Fruit fly (Drosophila melanogaster): ENCODE results near the gene CG10469.

Gene CG10469

DNA sequence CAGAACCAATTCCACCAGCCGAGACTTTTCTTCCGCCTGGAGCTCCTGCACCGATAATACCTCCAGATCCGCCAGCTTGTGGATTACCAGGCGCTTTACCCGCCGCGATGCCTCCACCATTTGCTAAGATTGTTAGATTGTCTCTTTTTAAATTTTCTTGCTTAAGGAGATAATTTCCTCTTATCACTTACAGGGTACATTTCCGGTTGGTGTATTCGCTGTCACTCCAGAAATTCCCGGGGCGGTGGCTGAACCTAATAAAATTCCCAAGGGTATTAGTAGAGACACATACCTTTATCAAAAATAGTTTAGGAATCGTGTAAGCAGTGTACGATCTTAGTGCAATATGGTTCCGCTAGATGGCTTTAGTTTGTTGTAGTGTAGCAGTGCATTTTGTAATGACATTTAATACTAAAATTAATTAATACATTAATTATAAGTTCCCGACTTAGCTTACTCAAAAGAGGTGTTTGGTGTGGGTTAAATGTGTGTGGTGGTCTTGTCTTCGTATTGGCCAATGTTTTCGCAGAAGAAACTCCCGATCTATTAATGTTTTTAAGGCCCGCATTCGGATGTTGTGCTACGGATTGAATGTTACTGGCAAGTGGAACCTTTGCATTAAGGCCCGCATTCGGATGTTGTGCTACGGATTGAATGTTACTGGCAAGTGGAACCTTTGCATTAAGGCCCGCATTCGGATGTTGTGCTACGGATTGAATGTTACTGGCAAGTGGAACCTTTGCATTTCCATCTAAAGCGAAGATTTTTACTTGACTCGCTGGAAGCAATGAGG is 31.7 kb upstream of the CG10469 start (continued):
- TF ChIP-seq MTF-1 (GFP tag; optimal IDR thresholded peaks at IDR 0.05; ENCODE audit: borderline replicate concordance), result peak; percentile 94
- no peak for TF ChIP-seq zf30C (GFP tag; optimal IDR thresholded peaks at IDR 0.05)
- peak; percentile 3 for TF ChIP-seq Deaf1 (tag; optimal IDR thresholded peaks at IDR 0.05)
- TF ChIP-seq CG16815 (GFP tag; optimal IDR thresholded peaks at IDR 0.05), result peak; percentile 17
- TF ChIP-seq Six4 (GFP tag; optimal IDR thresholded peaks at IDR 0.05), result peak; percentile 46
- peak; percentile 5 for TF ChIP-seq dm (GFP tag; optimal IDR thresholded peaks at IDR 0.05)
- peak; percentile 81 for TF ChIP-seq ATbp (GFP tag; optimal IDR thresholded peaks at IDR 0.05)
- peak; percentile 54 for TF ChIP-seq salm (tag; optimal IDR thresholded peaks at IDR 0.05)
- peak; percentile 25 for TF ChIP-seq cwo (GFP tag; optimal IDR thresholded peaks at IDR 0.05)
- TF ChIP-seq ro (GFP tag; IDR thresholded peaks at IDR 0.05), result no peak
- TF ChIP-seq grn (GFP tag; optimal IDR thresholded peaks at IDR 0.05), result peak; percentile 50
- no peak for TF ChIP-seq CG14667 (GFP tag; IDR thresholded peaks at IDR 0.05)
- peak; percentile 59 for TF ChIP-seq CG8089 (GFP tag; optimal IDR thresholded peaks at IDR 0.05)
- TF ChIP-seq zen (tag; optimal IDR thresholded peaks at IDR 0.05), result peak; percentile 55
- TF ChIP-seq Opbp (GFP tag; IDR thresholded peaks at IDR 0.05; ENCODE audit: partially characterized antibody), result no peak
- no peak for TF ChIP-seq CG8924 (tag; optimal IDR thresholded peaks at IDR 0.05)
- TF ChIP-seq cg (GFP tag; optimal IDR thresholded peaks at IDR 0.05), result no peak
- TF ChIP-seq CG7556 (GFP tag; optimal IDR thresholded peaks at IDR 0.05), result peak; percentile 45
- TF ChIP-seq NfI (GFP tag; optimal IDR thresholded peaks at IDR 0.05), result peak; percentile 90
- TF ChIP-seq CG6854 (GFP tag; optimal IDR thresholded peaks at IDR 0.05), result peak; percentile 75
- no peak for TF ChIP-seq ato (GFP tag; IDR thresholded peaks at IDR 0.05; ENCODE audit: partially characterized antibody)
- TF ChIP-seq peb (GFP tag; IDR thresholded peaks at IDR 0.05), result peak; percentile 52; the same call in 1 of the 2 replicates
- TF ChIP-seq Fer3 (tag; optimal IDR thresholded peaks at IDR 0.05), result peak; percentile 75
- peak; percentile 90 for TF ChIP-seq CG6813 (GFP tag; optimal IDR thresholded peaks at IDR 0.05)
- TF ChIP-seq CG13624 (GFP tag; optimal IDR thresholded peaks at IDR 0.05), result peak; percentile 13
- TF ChIP-seq run (tag; optimal IDR thresholded peaks at IDR 0.05), result no peak
- TF ChIP-seq gce (GFP tag; IDR thresholded peaks at IDR 0.05), result peak; percentile 94
- no peak for TF ChIP-seq Dip2 (GFP tag; IDR thresholded peaks at IDR 0.05)
- TF ChIP-seq dmrt11E (tag; optimal IDR thresholded peaks at IDR 0.05), result peak; percentile 49
- TF ChIP-seq CG4282 (GFP tag; optimal IDR thresholded peaks at IDR 0.05), result no peak
- peak; percentile 91 for TF ChIP-seq Rfx (GFP tag; IDR thresholded peaks at IDR 0.05)
- no peak for TF ChIP-seq tup (GFP tag; optimal IDR thresholded peaks at IDR 0.05)
- TF ChIP-seq dmrt99B (tag; optimal IDR thresholded peaks at IDR 0.05), result peak; percentile 55
- peak; percentile 18 for TF ChIP-seq CG7928 (GFP tag; optimal IDR thresholded peaks at IDR 0.05)
- peak; percentile 79 for TF ChIP-seq NK7.1 (GFP tag; optimal IDR thresholded peaks at IDR 0.05)
- TF ChIP-seq CG17359 (tag; optimal IDR thresholded peaks at IDR 0.05), result peak; percentile 77
- peak; percentile 64 for TF ChIP-seq gsb (GFP tag; IDR thresholded peaks at IDR 0.05)
- no peak for TF ChIP-seq Drgx (GFP tag; IDR thresholded peaks at IDR 0.05)
- TF ChIP-seq CG9215 (GFP tag; IDR thresholded peaks at IDR 0.05), result peak; percentile 28; the same call in 1 of the 2 replicates
- TF ChIP-seq CG6683 (GFP tag; optimal IDR thresholded peaks at IDR 0.05), result peak; percentile 61
- TF ChIP-seq TFAM (GFP tag; optimal IDR thresholded peaks at IDR 0.05), result peak; percentile 56
- TF ChIP-seq Atf6 (GFP tag; IDR thresholded peaks at IDR 0.05), result peak; percentile 71
- TF ChIP-seq CG12104 (GFP tag; optimal IDR thresholded peaks at IDR 0.05), result peak; percentile 75
- peak; percentile 97 for TF ChIP-seq Med (GFP tag)
- peak; percentile 70 for TF ChIP-seq CG9817 (tag; optimal IDR thresholded peaks at IDR 0.05)
- peak; percentile 72 for TF ChIP-seq CG14441 (GFP tag; IDR thresholded peaks at IDR 0.05)
- no peak for TF ChIP-seq hbn (GFP tag; IDR thresholded peaks at IDR 0.05; ENCODE audit: partially characterized antibody)
- peak; percentile 59; the same call in 1 of the 2 replicates for TF ChIP-seq CG9932 (GFP tag; IDR thresholded peaks at IDR 0.05)
- TF ChIP-seq MBD-R2 (GFP tag; IDR thresholded peaks at IDR 0.05), result peak; percentile 45; the same call in 1 of the 2 replicates
